Worm (Caenorhabditis elegans) whole organism, L4 larva: ENCODE data around the gene C15H9.11.
A peak's percentile ranks its signal among the peaks of the same experiment; 100 is the strongest.

Experiments
- F26F4.8 ChIP-seq: fragments of 200-800 bp; sonication (Bioruptor generic); conservative IDR thresholded peaks from 2 replicates; pipeline ENCODE4 v1.3.6; 2022; ENCODE audit warnings: missing genetic modification characterization, missing compliant biosample characterization
- Y75B8A.6 ChIP-seq: fragments of 200-800 bp; sonication (Bioruptor generic); IDR thresholded peaks from 2 replicates; pipeline ENCODE4 v1.3.6; 2022; ENCODE audit warnings: missing genetic modification reagents, missing genetic modification characterization, missing compliant biosample characterization
- ceh-20 ChIP-seq: fragments of 200-800 bp; sonication (Bioruptor generic); IDR thresholded peaks from 2 replicates; pipeline ENCODE4 v1.3.6; 2022; ENCODE audit warnings: missing genetic modification reagents, missing genetic modification characterization, missing compliant biosample characterization
- hlh-30 ChIP-seq: sonication (generic microtip); optimal IDR thresholded peaks from 2 replicates; lab custom pipeline; 2017; ENCODE audit warnings: antibody characterized with exemption, mild to moderate bottlenecking, missing genetic modification characterization, missing compliant biosample characterization; ENCODE audit not compliant: insufficient read depth
- lin-13 ChIP-seq: fragments of 150-350 bp; optimal IDR thresholded peaks from 2 replicates; lab custom pipeline; 2014; ENCODE audit warnings: missing biosample characterization, missing genetic modification reagents, missing genetic modification characterization
- madf-5 ChIP-seq, 2 experiments: fragments of 200-800 bp; sonication (Bioruptor generic); IDR thresholded peaks; 2 replicates each; pipeline ENCODE4 v1.3.6; 2022; ENCODE audit warnings: missing compliant biosample characterization in 2 of 2, missing genetic modification characterization in 2 of 2
- mes-2 ChIP-seq: sonication (generic microtip); optimal IDR thresholded peaks from 2 replicates; lab custom pipeline; 2016; ENCODE audit warnings: missing genotype, mild to moderate bottlenecking, missing genetic modification characterization, missing compliant biosample characterization; ENCODE audit not compliant: poor library complexity, severe bottlenecking
- nhr-6 ChIP-seq: fragments of 150-350 bp; optimal IDR thresholded peaks from 2 replicates; lab custom pipeline; 2014; ENCODE audit warnings: missing biosample characterization, missing genetic modification characterization
- skn-1 ChIP-seq: fragments of 150-350 bp; optimal IDR thresholded peaks from 2 replicates; lab custom pipeline; 2014; ENCODE audit warnings: missing biosample characterization, missing genetic modification characterization
- snpc-1.2 ChIP-seq: fragments of 200-800 bp; sonication (Bioruptor generic); IDR thresholded peaks from 2 replicates; pipeline ENCODE4 v1.3.6; 2022; ENCODE audit warnings: missing genetic modification reagents, missing genetic modification characterization, missing compliant biosample characterization
- unc-39 ChIP-seq: sonication (generic microtip); optimal IDR thresholded peaks from 2 replicates; lab custom pipeline; 2017; ENCODE audit warnings: missing biosample characterization, missing genetic modification characterization

C15H9.11 gene

ce11 chrX:6057580-6058305 lies 45.5 kb downstream of the C15H9.11 start, which contains the start of gene gln-1 (continued):
- TF ChIP-seq mes-2 (no peak), unc-39 (tag; lab: Kevin White, UChicago) (no peak), nhr-6 (tag; lab: Kevin White, UChicago) (peak; percentile 17), ceh-20 (no peak), snpc-1.2 (GFP tag; lab: Robert Waterston, UW) (no peak), skn-1 (tag; lab: Kevin White, UChicago) (no peak), hlh-30 (peak; percentile 36), Y75B8A.6 (GFP tag; lab: Robert Waterston, UW) (no peak), madf-5 (GFP tag; IDR thresholded peaks at IDR 0.05; lab: Robert Waterston, UW) (no peak), F26F4.8 (GFP tag; lab: Robert Waterston, UW) (no peak), lin-13 (GFP tag; lab: Kevin White, UChicago) (no peak)
